Worm (Caenorhabditis elegans) whole organism, early embryonic: ENCODE results near the gene srt-39.

ENCODE experiments used
- B0310.2 ChIP-seq: sonication (generic microtip); optimal IDR thresholded peaks from 2 replicates; lab custom pipeline; 2016; ENCODE audit warnings: mild to moderate bottlenecking, missing genetic modification characterization, missing compliant biosample characterization
- F13C5.2 ChIP-seq: sonication (generic microtip); optimal IDR thresholded peaks from 2 replicates; lab custom pipeline; 2017; ENCODE audit warnings: mild to moderate bottlenecking, missing genetic modification characterization, inconsistent platforms, missing compliant biosample characterization
- aly-1 ChIP-seq: sonication (generic microtip); optimal IDR thresholded peaks from 2 replicates; lab custom pipeline; 2016; ENCODE audit warnings: missing genetic modification characterization, missing compliant biosample characterization
- ama-1 ChIP-seq: fragments of 150-350 bp; optimal IDR thresholded peaks from 2 replicates; lab custom pipeline; 2014
- ceh-13 ChIP-seq: fragments of 200-800 bp; sonication (Bioruptor generic); optimal IDR thresholded peaks from 2 replicates; lab custom pipeline; 2018; ENCODE audit warnings: mild to moderate bottlenecking, missing genetic modification characterization, missing compliant biosample characterization
- ceh-36 ChIP-seq: sonication (generic microtip); optimal IDR thresholded peaks from 2 replicates; lab custom pipeline; 2016; ENCODE audit warnings: missing genetic modification characterization, inconsistent platforms, missing compliant biosample characterization
- ets-7 ChIP-seq: sonication (generic microtip); optimal IDR thresholded peaks from 2 replicates; lab custom pipeline; 2016; ENCODE audit warnings: missing genotype, missing genetic modification characterization, missing compliant biosample characterization
- flt-1 ChIP-seq: fragments of 200-800 bp; sonication (Bioruptor generic); IDR thresholded peaks from 2 replicates; pipeline ENCODE4 v1.3.6; 2022; ENCODE audit warnings: missing genetic modification characterization, missing compliant biosample characterization
- hmbx-1 ChIP-seq: sonication (generic microtip); optimal IDR thresholded peaks from 2 replicates; lab custom pipeline; 2016; ENCODE audit warnings: mild to moderate bottlenecking, missing genetic modification characterization, missing compliant biosample characterization
- hmg-4 ChIP-seq: fragments of 200-800 bp; sonication (Bioruptor generic); optimal IDR thresholded peaks from 2 replicates; lab custom pipeline; 2018; ENCODE audit warnings: mild to moderate bottlenecking, missing genetic modification characterization, missing compliant biosample characterization
- hnd-1 ChIP-seq: sonication (generic microtip); optimal IDR thresholded peaks from 2 replicates; lab custom pipeline; 2016; ENCODE audit warnings: missing genetic modification characterization, missing compliant biosample characterization
- pes-1 ChIP-seq: fragments of 200-800 bp; sonication (Bioruptor generic); IDR thresholded peaks from 2 replicates; pipeline ENCODE4 v1.3.6; 2022; ENCODE audit warnings: missing genetic modification reagents, missing genetic modification characterization, missing compliant biosample characterization
- scrt-1 ChIP-seq: fragments of 200-800 bp; sonication (Bioruptor generic); IDR thresholded peaks from 2 replicates; pipeline ENCODE4 v1.3.6; 2022; ENCODE audit warnings: missing genetic modification characterization, missing compliant biosample characterization
- sea-1 ChIP-seq: fragments of 200-800 bp; sonication (Bioruptor generic); conservative IDR thresholded peaks from 2 replicates; pipeline ENCODE4 v1.3.6; 2022; ENCODE audit warnings: missing genetic modification characterization, missing compliant biosample characterization
- tbx-11 ChIP-seq: fragments of 200-800 bp; sonication (Bioruptor generic); IDR thresholded peaks from 2 replicates; pipeline ENCODE4 v1.3.6; 2022; ENCODE audit warnings: missing genetic modification characterization, missing compliant biosample characterization
- tbx-37 ChIP-seq: fragments of 200-800 bp; sonication (Bioruptor generic); conservative IDR thresholded peaks from 2 replicates; pipeline ENCODE4 v1.3.6; 2022; ENCODE audit warnings: missing genetic modification reagents, missing genetic modification characterization, missing compliant biosample characterization
- tra-4 ChIP-seq: sonication (generic microtip); optimal IDR thresholded peaks from 2 replicates; lab custom pipeline; 2017; ENCODE audit warnings: missing genetic modification characterization, missing compliant biosample characterization

srt-39 gene

ce11 chrV:12462908-12463307 lies 21.8 kb upstream of the srt-39 start, which contains the start of gene egl-10:
egl-10 (minus strand) TSS chrV:12463008.
- TF ChIP-seq tra-4 (tag; lab: Kevin White, UChicago) = no peak
- TF ChIP-seq ama-1 (lab: Kevin White, UChicago) = no peak
- no peak for TF ChIP-seq sea-1
- TF ChIP-seq ceh-36 (tag; lab: Kevin White, UChicago) = no peak
- no peak for TF ChIP-seq scrt-1 (GFP tag; lab: Robert Waterston, UW)
- TF ChIP-seq tbx-37 (GFP tag; lab: Robert Waterston, UW) = no peak
- TF ChIP-seq B0310.2 (tag; lab: Kevin White, UChicago) = no peak

- no peak for TF ChIP-seq flt-1 (GFP tag; lab: Robert Waterston, UW)
- peak; percentile 43 for TF ChIP-seq hmg-4 (GFP tag; lab: Kevin White, UChicago)
These were observed 19.3 kb upstream of the srt-39 start for ce11 chrV:12465399-12465798.

ce11 chrV:12466653-12467052 lies 18.0 kb upstream of the srt-39 start:
- TF ChIP-seq ceh-13 (GFP tag; lab: Kevin White, UChicago) (no peak), B0310.2 (tag; lab: Kevin White, UChicago) (no peak), ets-7 (tag; lab: Kevin White, UChicago) (no peak), hmg-4 (GFP tag; lab: Kevin White, UChicago) (no peak)

- no peak for TF ChIP-seq sea-1
- TF ChIP-seq flt-1 (GFP tag; lab: Robert Waterston, UW) = no peak
- TF ChIP-seq ceh-13 (GFP tag; lab: Kevin White, UChicago) = no peak
- no peak for TF ChIP-seq F13C5.2 (tag; lab: Kevin White, UChicago)
- no peak for TF ChIP-seq pes-1 (GFP tag; lab: Robert Waterston, UW)
- TF ChIP-seq B0310.2 (tag; lab: Kevin White, UChicago) = no peak
- TF ChIP-seq aly-1 (tag; lab: Kevin White, UChicago) = no peak
- no peak for TF ChIP-seq hmg-4 (GFP tag; lab: Kevin White, UChicago)
These were observed 16.9 kb upstream of the srt-39 start for ce11 chrV:12467755-12468154.

ce11 chrV:12468363-12468762 lies 16.3 kb upstream of the srt-39 start, which contains the start of gene F28C1.3:
F28C1.3 (plus strand) TSS chrV:12468663.
- TF ChIP-seq pes-1 (GFP tag; lab: Robert Waterston, UW) (no peak), ets-7 (tag; lab: Kevin White, UChicago) (no peak), tbx-11 (GFP tag; lab: Robert Waterston, UW) (no peak), ceh-13 (GFP tag; lab: Kevin White, UChicago) (no peak), B0310.2 (tag; lab: Kevin White, UChicago) (no peak), hmg-4 (GFP tag; lab: Kevin White, UChicago) (no peak), hmbx-1 (no peak), tbx-37 (GFP tag; lab: Robert Waterston, UW) (no peak), ama-1 (lab: Kevin White, UChicago) (no peak), sea-1 (no peak), ceh-36 (tag; lab: Kevin White, UChicago) (no peak), hnd-1 (tag; lab: Kevin White, UChicago) (no peak), aly-1 (tag; lab: Kevin White, UChicago) (no peak), tra-4 (tag; lab: Kevin White, UChicago) (no peak), scrt-1 (GFP tag; lab: Robert Waterston, UW) (no peak), flt-1 (GFP tag; lab: Robert Waterston, UW) (no peak), F13C5.2 (tag; lab: Kevin White, UChicago) (no peak)

- TF ChIP-seq hmbx-1 (no peak), sea-1 (no peak), hmg-4 (GFP tag; lab: Kevin White, UChicago) (no peak), scrt-1 (GFP tag; lab: Robert Waterston, UW) (no peak), ama-1 (lab: Kevin White, UChicago) (no peak), hnd-1 (tag; lab: Kevin White, UChicago) (no peak), pes-1 (GFP tag; lab: Robert Waterston, UW) (no peak), tbx-11 (GFP tag; lab: Robert Waterston, UW) (no peak), ceh-36 (tag; lab: Kevin White, UChicago) (no peak)
These were observed 14.4 kb upstream of the srt-39 start for ce11 chrV:12470324-12470723.

ce11 chrV:12475360-12475759 lies 9.3 kb upstream of the srt-39 start:
- TF ChIP-seq hmbx-1 = no peak
- TF ChIP-seq aly-1 (tag; lab: Kevin White, UChicago) = no peak
- no peak for TF ChIP-seq ama-1 (lab: Kevin White, UChicago)
- TF ChIP-seq scrt-1 (GFP tag; lab: Robert Waterston, UW) = no peak
- TF ChIP-seq hnd-1 (tag; lab: Kevin White, UChicago) = no peak
- no peak for TF ChIP-seq sea-1
- no peak for TF ChIP-seq B0310.2 (tag; lab: Kevin White, UChicago)
- TF ChIP-seq hmg-4 (GFP tag; lab: Kevin White, UChicago) = no peak
- no peak for TF ChIP-seq flt-1 (GFP tag; lab: Robert Waterston, UW)
- no peak for TF ChIP-seq pes-1 (GFP tag; lab: Robert Waterston, UW)
- TF ChIP-seq tbx-37 (GFP tag; lab: Robert Waterston, UW) = no peak
- TF ChIP-seq ceh-13 (GFP tag; lab: Kevin White, UChicago) = no peak
- TF ChIP-seq tbx-11 (GFP tag; lab: Robert Waterston, UW) = no peak
- no peak for TF ChIP-seq tra-4 (tag; lab: Kevin White, UChicago)
- no peak for TF ChIP-seq ceh-36 (tag; lab: Kevin White, UChicago)
- no peak for TF ChIP-seq ets-7 (tag; lab: Kevin White, UChicago)
- no peak for TF ChIP-seq F13C5.2 (tag; lab: Kevin White, UChicago)

ce11 chrV:12477139-12477538 lies 7.5 kb upstream of the srt-39 start:
- TF ChIP-seq pes-1 (GFP tag; lab: Robert Waterston, UW) = no peak
- no peak for TF ChIP-seq hmg-4 (GFP tag; lab: Kevin White, UChicago)
- no peak for TF ChIP-seq ets-7 (tag; lab: Kevin White, UChicago)
